Worm (Caenorhabditis elegans) whole organism, midembryonic: ENCODE results near the gene Y41D4A.6.
A peak's percentile ranks its signal among the peaks of the same experiment; 100 is the strongest.

Source experiments
- T22C8.4 ChIP-seq: fragments of 200-800 bp; sonication (Bioruptor generic); IDR thresholded peaks from 2 replicates; pipeline ENCODE4 v1.3.6; 2022; ENCODE audit warnings: missing genetic modification characterization, missing compliant biosample characterization
- cog-1 ChIP-seq: sonication (generic microtip); optimal IDR thresholded peaks from 2 replicates; lab custom pipeline; 2016; ENCODE audit warnings: missing genetic modification characterization, missing compliant biosample characterization
- flt-1 ChIP-seq: fragments of 200-800 bp; sonication (Bioruptor generic); IDR thresholded peaks from 2 replicates; pipeline ENCODE4 v1.3.6; 2022; ENCODE audit warnings: missing genetic modification characterization, missing compliant biosample characterization
- klf-2 ChIP-seq: fragments of 200-800 bp; sonication (Bioruptor generic); conservative IDR thresholded peaks from 2 replicates; pipeline ENCODE4 v1.3.6; 2022; ENCODE audit warnings: missing genetic modification reagents, missing genetic modification characterization, missing compliant biosample characterization
- med-1 ChIP-seq: sonication (generic microtip); optimal IDR thresholded peaks from 2 replicates; lab custom pipeline; 2017; ENCODE audit warnings: missing genetic modification characterization, mild to moderate bottlenecking, missing compliant biosample characterization, antibody characterized with exemption, missing genetic modification reagents; ENCODE audit not compliant: insufficient read depth
- ref-1 ChIP-seq: fragments of 200-800 bp; sonication (Bioruptor generic); conservative IDR thresholded peaks from 2 replicates; pipeline ENCODE4 v1.3.6; 2022; ENCODE audit warnings: missing genetic modification reagents, missing genetic modification characterization, missing compliant biosample characterization
- ztf-23 ChIP-seq: fragments of 200-800 bp; sonication (Bioruptor generic); IDR thresholded peaks from 2 replicates; pipeline ENCODE4 v1.3.6; 2022; ENCODE audit warnings: missing genetic modification reagents, missing genetic modification characterization, missing compliant biosample characterization
- ztf-29 ChIP-seq: fragments of 200-800 bp; sonication (Bioruptor generic); IDR thresholded peaks from 2 replicates; pipeline ENCODE4 v1.3.6; 2022; ENCODE audit warnings: missing genetic modification reagents, missing genetic modification characterization, missing compliant biosample characterization

- no peak for TF ChIP-seq flt-1 (GFP tag; lab: Robert Waterston, UW)
- TF ChIP-seq ztf-23 (GFP tag; lab: Robert Waterston, UW) = no peak
- TF ChIP-seq ref-1 (GFP tag; lab: Robert Waterston, UW) = no peak
- TF ChIP-seq cog-1 (tag; lab: Kevin White, UChicago) = no peak
- TF ChIP-seq med-1 (GFP tag; lab: Kevin White, UChicago) = no peak
- 0 out of 2 replicates have a peak, but pooled peaks have one; percentile 26 for TF ChIP-seq klf-2 (GFP tag; lab: Robert Waterston, UW)
- no peak for TF ChIP-seq ztf-29 (GFP tag; lab: Robert Waterston, UW)
- no peak for TF ChIP-seq T22C8.4 (GFP tag; lab: Robert Waterston, UW)
Observed at ce11 chrIV:1711029-1711489, 34.2 kb downstream of the Y41D4A.6 start, which contains the start of gene rpi-2.
